Worm (Caenorhabditis elegans) whole organism, L4 larva: Measurements from ENCODE around the gene ivns-1.
A peak's percentile ranks its signal among the peaks of the same experiment; 100 is the strongest.

Source experiments
- F10B5.3 ChIP-seq: sonication (generic microtip); optimal IDR thresholded peaks from 2 replicates; lab custom pipeline; 2016; ENCODE audit warnings: mild to moderate bottlenecking, missing genetic modification characterization, missing compliant biosample characterization
- F37D6.2 ChIP-seq: sonication (generic microtip); optimal IDR thresholded peaks from 2 replicates; lab custom pipeline; 2016; ENCODE audit warnings: mild to moderate bottlenecking, missing genetic modification characterization, missing compliant biosample characterization
- F44E2.7 ChIP-seq: fragments of 200-800 bp; sonication (Bioruptor generic); IDR thresholded peaks from 2 replicates; pipeline ENCODE4 v2.1.2; 2022; ENCODE audit warnings: missing genetic modification characterization, missing compliant biosample characterization
- F49E8.2 ChIP-seq: sonication (generic microtip); optimal IDR thresholded peaks from 2 replicates; lab custom pipeline; 2016; ENCODE audit warnings: missing compliant biosample characterization, mild to moderate bottlenecking, missing genetic modification characterization, borderline replicate concordance
- T26A8.4 ChIP-seq: fragments of 200-800 bp; sonication (Bioruptor generic); IDR thresholded peaks from 2 replicates; pipeline ENCODE4 v1.3.6; 2022; ENCODE audit warnings: missing genetic modification characterization, missing compliant biosample characterization
- Y5F2A.4 ChIP-seq: fragments of 200-800 bp; sonication (Bioruptor generic); optimal IDR thresholded peaks from 2 replicates; lab custom pipeline; 2018; ENCODE audit warnings: mild to moderate bottlenecking, missing genetic modification characterization, missing compliant biosample characterization
- Y75B8A.6 ChIP-seq: fragments of 200-800 bp; sonication (Bioruptor generic); IDR thresholded peaks from 2 replicates; pipeline ENCODE4 v1.3.6; 2022; ENCODE audit warnings: missing genetic modification reagents, missing genetic modification characterization, missing compliant biosample characterization
- aly-2 ChIP-seq: sonication (generic microtip); optimal IDR thresholded peaks from 2 replicates; lab custom pipeline; 2018; ENCODE audit warnings: missing biosample characterization, missing genetic modification characterization
- ceh-20 ChIP-seq: fragments of 200-800 bp; sonication (Bioruptor generic); IDR thresholded peaks from 2 replicates; pipeline ENCODE4 v1.3.6; 2022; ENCODE audit warnings: missing genetic modification reagents, missing genetic modification characterization, missing compliant biosample characterization
- ceh-32 ChIP-seq: sonication (generic microtip); optimal IDR thresholded peaks from 2 replicates; lab custom pipeline; 2016; ENCODE audit warnings: mild to moderate bottlenecking, missing genetic modification characterization, missing compliant biosample characterization; ENCODE audit not compliant: poor library complexity
- ceh-44 ChIP-seq: fragments of 200-800 bp; sonication (Bioruptor generic); IDR thresholded peaks from 2 replicates; pipeline ENCODE4 v1.3.6; 2022; ENCODE audit warnings: missing genetic modification reagents, missing genetic modification characterization, missing compliant biosample characterization
- ctbp-1 ChIP-seq: fragments of 200-800 bp; sonication (Bioruptor generic); IDR thresholded peaks from 2 replicates; pipeline ENCODE4 v1.3.6; 2022; ENCODE audit warnings: missing genetic modification reagents, missing genetic modification characterization, missing compliant biosample characterization
- daf-12 ChIP-seq: fragments of 150-350 bp; optimal IDR thresholded peaks from 2 replicates; lab custom pipeline; 2014; ENCODE audit warnings: missing biosample characterization, missing genetic modification reagents, missing genetic modification characterization
- daf-16 ChIP-seq, 3 experiments: sonication (generic microtip); optimal IDR thresholded peaks; 2 replicates each; lab custom pipeline; 2016 to 2017; ENCODE audit warnings: missing genetic modification characterization in 3 of 3, missing genetic modification reagents in 3 of 3, mild to moderate bottlenecking in 2 of 3, missing compliant biosample characterization in 2 of 3, missing biosample characterization in 1 of 3, moderate library complexity in 1 of 3
- dmd-8 ChIP-seq: fragments of 200-800 bp; sonication (Bioruptor generic); IDR thresholded peaks from 2 replicates; pipeline ENCODE4 v1.3.6; 2022; ENCODE audit warnings: missing genetic modification characterization, missing compliant biosample characterization
- dmd-9 ChIP-seq: fragments of 200-800 bp; sonication (Bioruptor generic); IDR thresholded peaks from 2 replicates; pipeline ENCODE4 v1.3.6; 2022; ENCODE audit warnings: missing genetic modification reagents, missing genetic modification characterization, missing compliant biosample characterization
- duxl-1 ChIP-seq: sonication (generic microtip); optimal IDR thresholded peaks from 2 replicates; lab custom pipeline; 2016; ENCODE audit warnings: mild to moderate bottlenecking, missing genetic modification characterization, moderate library complexity, missing compliant biosample characterization; ENCODE audit not compliant: poor library complexity
- dve-1 ChIP-seq: sonication (generic microtip); optimal IDR thresholded peaks from 2 replicates; lab custom pipeline; 2017; ENCODE audit warnings: antibody characterized with exemption, mild to moderate bottlenecking, missing genetic modification characterization, missing compliant biosample characterization; ENCODE audit not compliant: insufficient read depth
- egl-27 ChIP-seq: sonication (generic microtip); optimal IDR thresholded peaks from 3 replicates; lab custom pipeline; 2017; ENCODE audit warnings: missing biosample characterization, missing genetic modification reagents, missing genetic modification characterization
- egl-43 ChIP-seq: fragments of 200-800 bp; sonication (Bioruptor generic); IDR thresholded peaks from 2 replicates; pipeline ENCODE4 v1.3.6; 2022; ENCODE audit warnings: missing genetic modification reagents, missing genetic modification characterization, missing compliant biosample characterization
- fkh-10 ChIP-seq: fragments of 150-350 bp; optimal IDR thresholded peaks from 2 replicates; lab custom pipeline; 2014; ENCODE audit warnings: missing biosample characterization, missing genetic modification reagents, missing genetic modification characterization
- hif-1 ChIP-seq, 2 experiments: sonication (generic microtip); optimal IDR thresholded peaks; 2 replicates each; lab custom pipeline; 2016 to 2017; ENCODE audit warnings: missing compliant biosample characterization in 2 of 2, missing genetic modification characterization in 2 of 2, missing genetic modification reagents in 2 of 2, missing genotype in 2 of 2, mild to moderate bottlenecking in 1 of 2
- hlh-11 ChIP-seq: fragments of 200-800 bp; sonication (Bioruptor generic); optimal IDR thresholded peaks from 2 replicates; lab custom pipeline; 2018; ENCODE audit warnings: mild to moderate bottlenecking, missing genetic modification characterization, missing compliant biosample characterization
- jun-1 ChIP-seq: fragments of 150-350 bp; optimal IDR thresholded peaks from 2 replicates; lab custom pipeline; 2014; ENCODE audit warnings: missing biosample characterization, missing genetic modification reagents, missing genetic modification characterization
- lin-38 ChIP-seq: fragments of 200-800 bp; sonication (Bioruptor generic); IDR thresholded peaks from 2 replicates; pipeline ENCODE4 v1.3.6; 2022; ENCODE audit warnings: missing genetic modification reagents, missing genetic modification characterization, missing compliant biosample characterization
- lir-3 ChIP-seq: sonication (generic microtip); optimal IDR thresholded peaks from 2 replicates; lab custom pipeline; 2016; ENCODE audit warnings: mild to moderate bottlenecking, missing genetic modification characterization, missing compliant biosample characterization
- lsy-2 ChIP-seq, 2 experiments: fragments of 150-350 bp in 1 of 2; sonication (generic microtip) in 1 of 2; optimal IDR thresholded peaks; 2 replicates each; lab custom pipeline; 2014 to 2017; ENCODE audit warnings: missing biosample characterization in 2 of 2, missing genetic modification characterization in 2 of 2
- madf-5 ChIP-seq, 2 experiments: fragments of 200-800 bp; sonication (Bioruptor generic); IDR thresholded peaks; 2 replicates each; pipeline ENCODE4 v1.3.6; 2022; ENCODE audit warnings: missing compliant biosample characterization in 2 of 2, missing genetic modification characterization in 2 of 2
- mdl-1 ChIP-seq, 2 experiments: fragments of 150-350 bp in 1 of 2; sonication (generic microtip) in 1 of 2; optimal IDR thresholded peaks; 2 replicates each; lab custom pipeline; 2014 to 2017; ENCODE audit warnings: missing biosample characterization in 2 of 2, missing genetic modification characterization in 2 of 2
- nhr-10 ChIP-seq: fragments of 150-350 bp; optimal IDR thresholded peaks from 2 replicates; lab custom pipeline; 2014; ENCODE audit warnings: missing biosample characterization, missing genetic modification characterization
- nhr-11 ChIP-seq: fragments of 150-350 bp; optimal IDR thresholded peaks from 2 replicates; lab custom pipeline; 2014; ENCODE audit warnings: missing biosample characterization, missing genetic modification characterization
- nhr-111 ChIP-seq: fragments of 200-800 bp; sonication (Bioruptor generic); optimal IDR thresholded peaks from 2 replicates; lab custom pipeline; 2018; ENCODE audit warnings: mild to moderate bottlenecking, missing genetic modification characterization, missing compliant biosample characterization
- nhr-237 ChIP-seq: sonication (generic microtip); optimal IDR thresholded peaks from 2 replicates; lab custom pipeline; 2017; ENCODE audit warnings: missing biosample characterization, missing genetic modification characterization
- nhr-25 ChIP-seq: sonication (generic microtip); optimal IDR thresholded peaks from 2 replicates; lab custom pipeline; 2017; ENCODE audit warnings: missing genetic modification characterization, mild to moderate bottlenecking, missing compliant biosample characterization, antibody characterized with exemption, moderate library complexity, borderline replicate concordance; ENCODE audit not compliant: insufficient read depth
- nhr-42 ChIP-seq: fragments of 200-800 bp; sonication (Bioruptor generic); IDR thresholded peaks from 2 replicates; pipeline ENCODE4 v1.3.6; 2022; ENCODE audit warnings: missing genetic modification characterization, missing compliant biosample characterization
- nhr-48 ChIP-seq: sonication (generic microtip); optimal IDR thresholded peaks from 2 replicates; lab custom pipeline; 2016; ENCODE audit warnings: mild to moderate bottlenecking, missing genetic modification characterization, missing compliant biosample characterization
- nhr-76 ChIP-seq: fragments of 150-350 bp; optimal IDR thresholded peaks from 2 replicates; lab custom pipeline; 2014; ENCODE audit warnings: missing biosample characterization, missing genetic modification characterization
- pha-4 ChIP-seq, 2 experiments: fragments of 150-350 bp in 1 of 2; fragments of 200-800 bp in 1 of 2; sonication (Bioruptor generic) in 1 of 2; IDR thresholded peaks in 1 of 2; optimal IDR thresholded peaks in 1 of 2; 2 replicates each; pipeline versions ENCODE4 v1.3.6 to Lab custom; 2014 to 2022; ENCODE audit warnings: missing genetic modification characterization in 2 of 2, missing genetic modification reagents in 2 of 2, missing biosample characterization in 1 of 2, missing compliant biosample characterization in 1 of 2
- php-3 ChIP-seq: fragments of 200-800 bp; sonication (Bioruptor generic); IDR thresholded peaks from 2 replicates; pipeline ENCODE4 v1.3.6; 2022; ENCODE audit warnings: missing genetic modification reagents, missing genetic modification characterization, missing compliant biosample characterization
- skn-1 ChIP-seq: fragments of 150-350 bp; optimal IDR thresholded peaks from 2 replicates; lab custom pipeline; 2014; ENCODE audit warnings: missing biosample characterization, missing genetic modification characterization
- snpc-4 ChIP-seq: fragments of 150-350 bp; optimal IDR thresholded peaks from 2 replicates; lab custom pipeline; 2014; ENCODE audit warnings: missing biosample characterization, missing genetic modification characterization
- spr-3 ChIP-seq: fragments of 200-800 bp; sonication (Bioruptor generic); optimal IDR thresholded peaks from 2 replicates; lab custom pipeline; 2018; ENCODE audit warnings: mild to moderate bottlenecking, missing genetic modification characterization, missing compliant biosample characterization
- tag-97 ChIP-seq: fragments of 200-800 bp; sonication (Bioruptor generic); IDR thresholded peaks from 2 replicates; pipeline ENCODE4 v1.3.6; 2022; ENCODE audit warnings: missing genetic modification characterization, missing compliant biosample characterization
- unc-130 ChIP-seq: sonication (generic microtip); optimal IDR thresholded peaks from 2 replicates; lab custom pipeline; 2016; ENCODE audit warnings: missing genetic modification reagents, missing genetic modification characterization, missing compliant biosample characterization
- zag-1 ChIP-seq: fragments of 150-350 bp; optimal IDR thresholded peaks from 2 replicates; lab custom pipeline; 2014; ENCODE audit warnings: missing biosample characterization, missing genetic modification characterization
- zfp-2 ChIP-seq: sonication (generic microtip); optimal IDR thresholded peaks from 2 replicates; lab custom pipeline; 2016; ENCODE audit warnings: mild to moderate bottlenecking, missing genetic modification characterization, missing compliant biosample characterization
- zfp-3 ChIP-seq: fragments of 200-800 bp; sonication (Bioruptor generic); conservative IDR thresholded peaks from 2 replicates; pipeline ENCODE4 v1.3.6; 2022; ENCODE audit warnings: missing genetic modification reagents, missing genetic modification characterization, missing compliant biosample characterization
- zip-2 ChIP-seq: fragments of 150-350 bp; optimal IDR thresholded peaks from 2 replicates; lab custom pipeline; 2014; ENCODE audit warnings: missing biosample characterization, missing genetic modification characterization
- ztf-7 ChIP-seq: fragments of 150-350 bp; optimal IDR thresholded peaks from 2 replicates; lab custom pipeline; 2014; ENCODE audit warnings: missing biosample characterization, missing genetic modification characterization

The ivns-1 gene

DNA sequence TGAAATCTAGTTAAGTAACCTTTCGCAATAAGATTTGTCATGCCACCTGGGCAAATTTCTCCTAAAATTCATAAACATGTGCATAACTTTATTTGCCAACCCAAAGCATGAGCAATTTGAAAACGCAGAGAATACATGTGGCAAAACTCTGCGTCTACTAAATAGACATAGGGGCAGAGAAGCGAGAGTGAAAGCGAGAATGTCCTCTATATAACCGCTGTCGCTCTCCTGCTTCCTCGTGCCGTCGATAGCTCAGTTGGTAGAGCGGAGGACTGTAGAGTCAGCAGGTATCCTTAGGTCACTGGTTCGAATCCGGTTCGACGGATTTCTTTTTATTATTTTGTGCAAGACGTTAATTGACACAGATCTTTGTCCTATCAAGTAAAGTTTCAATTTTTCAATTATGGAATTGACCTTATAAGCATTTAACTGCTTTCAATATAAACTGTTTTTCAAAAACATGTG lies 30.9 kb upstream of the ivns-1 start (continued):
- TF ChIP-seq F10B5.3 (tag; lab: Kevin White, UChicago) (peak; percentile 59), F49E8.2 (tag; lab: Kevin White, UChicago) (peak; percentile 28), nhr-10 (peak; percentile 1), ctbp-1 (GFP tag; lab: Robert Waterston, UW) (peak; percentile 94), spr-3 (GFP tag; lab: Kevin White, UChicago) (peak; percentile 66), nhr-76 (tag; lab: Kevin White, UChicago) (no peak), tag-97 (0 out of 2 replicates have a peak, but pooled peaks have one; percentile 45), nhr-48 (tag; lab: Kevin White, UChicago) (peak; percentile 82), aly-2 (tag; lab: Kevin White, UChicago) (no peak), hlh-11 (tag; lab: Kevin White, UChicago) (peak; percentile 77), mdl-1 (tag; optimal IDR thresholded peaks at IDR 0.05; lab: Kevin White, UChicago) (peak; percentile 44 to 55), lin-38 (GFP tag; lab: Robert Waterston, UW) (peak; percentile 80), daf-16 (GFP tag; optimal IDR thresholded peaks at IDR 0.05; lab: Kevin White, UChicago) (peak; percentile 80 to 82), daf-16 (tag; optimal IDR thresholded peaks at IDR 0.05; lab: Kevin White, UChicago) (peak; percentile 16), egl-43 (GFP tag; lab: Robert Waterston, UW) (peak; percentile 99), nhr-25 (tag; lab: Kevin White, UChicago) (no peak), skn-1 (tag; lab: Kevin White, UChicago) (no peak), lir-3 (tag; lab: Kevin White, UChicago) (peak; percentile 63), fkh-10 (no peak), php-3 (GFP tag; lab: Robert Waterston, UW) (peak; percentile 76), nhr-11 (tag; lab: Kevin White, UChicago) (peak; percentile 61), ceh-32 (no peak), dmd-8 (GFP tag; lab: Robert Waterston, UW) (peak; percentile 93), lsy-2 (tag; optimal IDR thresholded peaks at IDR 0.05; lab: Kevin White, UChicago) (peak in 1 of 2 experiments; percentile 60), jun-1 (no peak), pha-4 (GFP tag; IDR thresholded peaks at IDR 0.05; lab: Robert Waterston, UW) (peak; percentile 95), pha-4 (tag; optimal IDR thresholded peaks at IDR 0.05; lab: Kevin White, UChicago) (no peak), F37D6.2 (tag; lab: Kevin White, UChicago) (peak; percentile 75), daf-12 (tag; lab: Kevin White, UChicago) (no peak), ztf-7 (tag; lab: Kevin White, UChicago) (peak; percentile 54), duxl-1 (tag; lab: Kevin White, UChicago) (peak; percentile 85), ceh-44 (peak; percentile 94), zip-2 (peak; percentile 71), zfp-2 (tag; lab: Kevin White, UChicago) (no peak), zfp-3 (peak; percentile 58; the same call in 1 of the 2 replicates), dmd-9 (peak; percentile 61; the same call in 1 of the 2 replicates), zag-1 (tag; lab: Kevin White, UChicago) (no peak), dve-1 (tag; lab: Kevin White, UChicago) (peak; percentile 69), madf-5 (GFP tag; IDR thresholded peaks at IDR 0.05; lab: Robert Waterston, UW) (peak; percentile 83), ceh-20 (GFP tag; lab: Robert Waterston, UW) (peak; percentile 73), Y75B8A.6 (GFP tag; lab: Robert Waterston, UW) (peak; percentile 92), nhr-111 (GFP tag; lab: Kevin White, UChicago) (peak; percentile 83), F44E2.7 (peak; percentile 95), nhr-42 (GFP tag; lab: Robert Waterston, UW) (peak; percentile 86), hif-1 (tag; optimal IDR thresholded peaks at IDR 0.05; lab: Kevin White, UChicago) (peak; percentile 30 to 66), unc-130 (GFP tag; lab: Kevin White, UChicago) (peak; percentile 56), Y5F2A.4 (GFP tag; lab: Kevin White, UChicago) (peak; percentile 65), snpc-4 (tag; lab: Kevin White, UChicago) (no peak), T26A8.4 (GFP tag; lab: Robert Waterston, UW) (peak; percentile 94), nhr-237 (tag; lab: Kevin White, UChicago) (no peak), egl-27 (tag; lab: Kevin White, UChicago) (no peak)
